Worm (Caenorhabditis elegans) whole organism, L2 larva: ENCODE data around the gene T19C3.4.

Experiments used
- C34F6.9 ChIP-seq: fragments of 150-350 bp; optimal IDR thresholded peaks from 2 replicates; lab custom pipeline; 2014; ENCODE audit warnings: missing biosample characterization, missing genetic modification characterization
- F13H6.1 ChIP-seq: sonication (generic microtip); optimal IDR thresholded peaks from 2 replicates; lab custom pipeline; 2016; ENCODE audit warnings: missing genetic modification characterization, missing compliant biosample characterization
- aly-2 ChIP-seq: fragments of 150-350 bp; optimal IDR thresholded peaks from 2 replicates; lab custom pipeline; 2014; ENCODE audit warnings: missing biosample characterization, missing genetic modification characterization
- lsy-2 ChIP-seq, 2 experiments: fragments of 150-350 bp in 1 of 2; sonication (generic microtip) in 1 of 2; optimal IDR thresholded peaks; 2 replicates each; lab custom pipeline; 2014 to 2017; ENCODE audit warnings: missing biosample characterization in 2 of 2, missing genetic modification characterization in 2 of 2
- mbf-1 ChIP-seq: sonication (generic microtip); optimal IDR thresholded peaks from 2 replicates; lab custom pipeline; 2017; ENCODE audit warnings: missing biosample characterization, missing genetic modification characterization
- nhr-11 ChIP-seq: fragments of 150-350 bp; optimal IDR thresholded peaks from 2 replicates; lab custom pipeline; 2014; ENCODE audit warnings: missing biosample characterization, missing genetic modification characterization
- nhr-23 ChIP-seq: fragments of 150-350 bp; optimal IDR thresholded peaks from 2 replicates; lab custom pipeline; 2014; ENCODE audit warnings: missing biosample characterization, missing genetic modification reagents, missing genetic modification characterization
- nhr-237 ChIP-seq: fragments of 150-350 bp; optimal IDR thresholded peaks from 2 replicates; lab custom pipeline; 2014; ENCODE audit warnings: missing biosample characterization, missing genetic modification characterization
- nhr-25 ChIP-seq: fragments of 150-350 bp; sonication (generic microtip); optimal IDR thresholded peaks from 3 replicates; lab custom pipeline; 2014; ENCODE audit warnings: missing biosample characterization, missing genetic modification characterization
- ztf-11 ChIP-seq: sonication (generic microtip); optimal IDR thresholded peaks from 2 replicates; lab custom pipeline; 2017; ENCODE audit warnings: missing biosample characterization, missing genetic modification characterization

DNA sequence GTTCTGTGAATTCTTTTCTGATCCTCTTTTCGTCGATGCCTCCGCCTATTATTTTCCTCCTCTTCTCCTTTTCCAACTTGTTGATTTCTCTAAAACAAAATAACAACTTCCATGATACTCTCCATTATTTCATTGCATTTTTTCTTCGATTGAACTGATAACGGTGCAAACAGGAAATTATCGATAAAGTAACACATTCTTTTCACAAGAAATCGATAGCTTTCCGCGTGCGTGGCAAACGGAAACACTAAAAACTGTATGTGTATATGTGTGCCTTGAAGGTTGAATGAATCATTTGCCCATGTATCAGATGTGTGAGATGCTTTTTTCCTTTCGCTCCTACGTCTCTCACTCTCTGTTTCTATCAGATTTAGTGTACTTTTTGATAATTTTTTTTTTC, 31.5 kb upstream of the T19C3.4 start:
- TF ChIP-seq nhr-237 (tag; lab: Kevin White, UChicago) (no peak), lsy-2 (tag; optimal IDR thresholded peaks at IDR 0.05; lab: Kevin White, UChicago) (no peak), nhr-23 (tag; lab: Kevin White, UChicago) (no peak), C34F6.9 (tag; lab: Kevin White, UChicago) (no peak), nhr-25 (tag; lab: Kevin White, UChicago) (no peak), mbf-1 (tag; lab: Kevin White, UChicago) (no peak), nhr-11 (no peak), aly-2 (tag; lab: Kevin White, UChicago) (no peak), F13H6.1 (no peak), ztf-11 (tag; lab: Kevin White, UChicago) (no peak)
